Worm (Caenorhabditis elegans) whole organism, L4/young adult: ENCODE results near the gene nhr-123.

ENCODE experiments used
- W03F9.2 ChIP-seq: fragments of 150-350 bp; optimal IDR thresholded peaks from 2 replicates; lab custom pipeline; 2014; ENCODE audit warnings: missing biosample characterization, missing genetic modification characterization
- dao-5 ChIP-seq: sonication (generic microtip); optimal IDR thresholded peaks from 2 replicates; lab custom pipeline; 2016; ENCODE audit warnings: missing genotype, missing genetic modification characterization, moderate library complexity, missing compliant biosample characterization
- him-1 ChIP-seq: sonication (generic microtip); optimal IDR thresholded peaks from 2 replicates; lab custom pipeline; 2016; ENCODE audit warnings: missing genotype, missing genetic modification reagents, missing genetic modification characterization, missing compliant biosample characterization

Gene nhr-123

DNA sequence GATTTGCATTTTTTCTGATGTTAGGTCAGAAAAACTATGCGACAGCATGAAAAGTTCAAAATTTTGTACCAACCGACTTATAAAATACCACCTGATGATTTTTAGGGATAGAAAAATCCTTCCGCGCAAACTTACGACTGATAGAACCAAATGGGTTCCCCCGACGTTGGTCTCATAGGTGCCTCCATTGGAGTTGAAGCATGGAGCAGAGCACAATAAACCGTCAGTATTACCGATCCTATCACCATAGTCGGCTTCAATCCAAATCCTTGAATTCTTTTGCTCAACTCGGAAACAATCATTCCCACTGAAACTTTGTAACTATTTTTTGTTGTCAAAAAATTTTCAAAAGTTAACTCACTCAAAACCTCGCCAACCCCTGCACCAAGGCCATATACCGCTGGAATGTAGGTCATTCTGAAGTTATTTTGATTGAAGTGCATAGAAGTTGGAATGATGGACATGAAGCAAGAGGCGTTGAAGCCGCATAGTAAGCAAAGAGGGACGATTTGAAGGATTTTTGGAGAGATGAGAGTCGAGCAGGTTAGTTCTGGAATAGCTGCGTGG lies 12.0 kb upstream of the nhr-123 start:
- TF ChIP-seq him-1 (tag; lab: Kevin White, UChicago): no peak
- no peak for TF ChIP-seq W03F9.2 (tag; lab: Kevin White, UChicago)
- TF ChIP-seq dao-5 (tag; lab: Kevin White, UChicago): no peak

DNA sequence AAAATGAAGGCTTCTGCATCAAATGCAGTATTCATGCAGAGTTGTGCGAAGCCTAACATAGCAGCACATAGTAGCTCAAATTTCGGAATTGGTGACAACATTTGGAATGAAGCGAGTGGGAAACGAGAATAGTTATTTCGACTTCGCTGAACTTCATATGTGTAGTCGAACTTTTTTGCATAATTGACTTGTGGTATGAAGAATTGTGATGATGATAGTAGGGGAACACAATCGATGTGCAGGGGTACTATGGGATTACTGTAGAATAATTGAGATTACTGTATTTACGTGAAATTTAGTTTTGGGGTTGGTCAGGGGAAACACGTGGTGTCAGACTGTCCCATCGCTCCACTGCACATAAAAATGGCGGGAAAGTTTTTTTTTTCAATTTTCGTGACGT lies 10.3 kb upstream of the nhr-123 start, which contains the start of gene B0554.7:
TSS of gene B0554.7 (minus strand) at position 101 of the 400 bp plus-strand sequence.
- TF ChIP-seq dao-5 (tag; lab: Kevin White, UChicago) (no peak), W03F9.2 (tag; lab: Kevin White, UChicago) (no peak), him-1 (tag; lab: Kevin White, UChicago) (no peak)

DNA sequence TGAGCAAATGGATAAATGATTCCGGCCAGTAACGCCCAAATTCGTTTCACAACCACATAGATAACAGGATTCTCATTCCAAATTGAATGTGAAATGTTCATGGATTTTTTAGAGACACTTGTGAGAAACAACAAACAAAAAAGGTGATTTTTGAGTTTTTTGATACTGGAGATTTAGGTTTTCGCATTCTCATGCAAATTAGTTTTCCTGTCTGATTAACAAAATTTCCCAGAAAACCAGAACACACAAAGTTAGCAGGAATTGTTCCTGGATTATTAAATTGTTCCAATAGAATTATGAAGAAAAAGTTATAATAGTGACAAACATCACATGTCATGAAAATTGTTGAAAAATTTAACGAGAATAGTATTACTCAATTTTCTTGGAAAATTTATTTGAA lies 8.1 kb upstream of the nhr-123 start, which contains the start of gene srh-33:
TSS of gene srh-33 (minus strand) at position 101 of the 400 bp plus-strand sequence.
- TF ChIP-seq dao-5 (tag; lab: Kevin White, UChicago): no peak
- TF ChIP-seq W03F9.2 (tag; lab: Kevin White, UChicago): no peak
- TF ChIP-seq him-1 (tag; lab: Kevin White, UChicago): no peak

DNA sequence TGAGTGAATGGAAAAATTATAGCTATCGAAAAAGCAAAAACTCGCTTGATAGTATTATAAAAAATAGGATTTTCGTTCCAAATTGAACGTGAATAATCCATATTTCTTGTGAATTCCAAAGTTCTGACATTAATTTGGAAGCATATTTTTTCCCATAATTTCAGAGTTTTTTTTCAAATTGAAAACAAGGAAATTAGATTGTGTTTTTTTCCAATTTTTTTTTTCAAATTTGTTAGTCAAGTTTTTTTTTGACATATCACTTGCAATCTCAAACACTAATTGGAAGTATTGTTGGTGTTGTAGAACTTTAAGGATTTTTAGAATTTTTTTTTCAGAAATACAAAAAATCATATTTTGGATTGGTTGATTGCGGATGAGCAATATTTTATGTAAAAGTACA lies 4.7 kb upstream of the nhr-123 start, which contains the start of gene srh-34:
TSS of gene srh-34 (minus strand) at position 101 of the 400 bp plus-strand sequence.
- TF ChIP-seq W03F9.2 (tag; lab: Kevin White, UChicago) (no peak), dao-5 (tag; lab: Kevin White, UChicago) (no peak), him-1 (tag; lab: Kevin White, UChicago) (no peak)

DNA sequence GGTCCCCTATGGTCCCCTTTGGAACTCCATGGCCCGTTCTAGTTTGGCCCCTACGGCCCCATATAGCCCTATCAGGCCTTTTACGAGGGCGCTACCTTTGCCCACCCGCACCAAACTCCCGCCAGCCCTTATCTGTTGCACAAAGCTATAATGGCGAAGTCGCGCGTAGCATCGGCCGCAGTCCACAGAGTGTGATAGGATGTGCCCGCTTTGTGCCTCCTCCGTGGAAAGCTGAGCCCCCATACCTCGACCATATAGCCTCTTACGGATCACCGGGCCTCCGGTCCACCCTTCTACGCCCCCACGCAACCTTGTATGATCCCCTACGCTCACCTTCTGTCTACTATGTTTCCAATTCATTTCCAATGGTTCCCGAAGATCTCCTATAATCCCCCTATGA lies 4.3 kb upstream of the nhr-123 start:
- TF ChIP-seq dao-5 (tag; lab: Kevin White, UChicago) (no peak), W03F9.2 (tag; lab: Kevin White, UChicago) (no peak), him-1 (tag; lab: Kevin White, UChicago) (no peak)

DNA sequence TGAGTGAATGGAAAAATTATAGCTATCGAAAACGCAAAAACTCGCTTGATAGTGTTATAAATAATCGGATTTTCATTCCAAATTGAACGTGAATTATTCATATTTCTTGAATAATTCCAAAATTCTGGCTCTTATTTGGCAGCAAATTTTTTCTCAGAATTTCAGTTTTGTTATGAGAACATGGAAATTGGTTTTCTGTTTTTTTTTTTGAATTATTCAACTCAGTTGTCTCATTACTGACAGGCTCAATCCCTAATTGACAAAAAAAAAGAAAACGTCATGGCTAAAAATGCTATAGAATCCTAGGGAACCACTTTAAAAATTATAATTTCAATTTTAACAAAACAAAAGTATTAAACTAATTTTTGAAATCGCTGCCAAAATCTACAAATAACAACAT lies 2.1 kb upstream of the nhr-123 start, which contains the start of gene srh-35:
TSS of gene srh-35 (minus strand) at position 101 of the 400 bp plus-strand sequence.
- no peak for TF ChIP-seq dao-5 (tag; lab: Kevin White, UChicago)
- no peak for TF ChIP-seq him-1 (tag; lab: Kevin White, UChicago)
- no peak for TF ChIP-seq W03F9.2 (tag; lab: Kevin White, UChicago)

DNA sequence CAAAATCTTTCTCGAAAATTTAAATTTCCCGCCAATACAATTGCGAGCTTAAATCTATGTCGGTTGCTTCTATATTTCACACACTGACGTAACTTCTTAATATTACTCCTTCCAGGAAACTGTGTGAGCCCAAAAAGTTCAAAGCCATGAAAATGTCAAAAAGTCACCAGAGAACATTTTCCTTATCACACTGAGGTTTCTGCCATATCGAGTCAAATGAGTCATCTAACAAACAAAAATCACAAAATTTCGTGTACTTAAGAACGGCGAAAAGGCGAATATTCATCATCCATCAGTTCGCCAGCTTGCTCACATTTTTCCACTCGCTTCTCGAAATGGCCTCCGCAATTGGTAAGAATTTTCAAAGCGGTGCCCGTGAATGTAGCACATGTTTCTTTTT lies 1.6 kb upstream of the nhr-123 start, which contains the start of gene M02H5.8:
TSS of gene M02H5.8 (plus strand) at position 297 of the 400 bp plus-strand sequence.
- TF ChIP-seq dao-5 (tag; lab: Kevin White, UChicago) (no peak), him-1 (tag; lab: Kevin White, UChicago) (no peak), W03F9.2 (tag; lab: Kevin White, UChicago) (no peak)

DNA sequence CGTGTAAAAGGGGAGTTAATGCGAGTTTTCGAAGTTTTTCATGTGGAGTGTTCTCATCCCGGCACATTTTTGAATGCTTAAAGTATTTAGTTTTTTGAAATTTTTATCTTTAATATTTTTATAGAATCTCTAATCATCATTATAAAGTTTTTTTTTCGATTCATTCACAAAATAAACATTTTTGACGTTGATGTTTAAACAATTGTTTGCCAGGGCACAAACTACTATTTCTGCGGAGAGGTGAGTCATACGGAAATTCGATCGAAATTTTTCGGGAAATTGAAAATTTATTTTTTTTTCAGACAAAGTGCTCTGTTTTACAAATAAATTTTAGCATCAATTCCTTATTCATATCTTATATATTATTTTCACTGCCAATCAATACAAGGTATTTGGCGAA lies 2.3 kb downstream of the nhr-123 start, which contains the start of gene nhr-98:
TSS of gene nhr-98 (plus strand) at position 301 of the 400 bp plus-strand sequence.
- no peak for TF ChIP-seq dao-5 (tag; lab: Kevin White, UChicago)
- no peak for TF ChIP-seq W03F9.2 (tag; lab: Kevin White, UChicago)
- TF ChIP-seq him-1 (tag; lab: Kevin White, UChicago): no peak

DNA sequence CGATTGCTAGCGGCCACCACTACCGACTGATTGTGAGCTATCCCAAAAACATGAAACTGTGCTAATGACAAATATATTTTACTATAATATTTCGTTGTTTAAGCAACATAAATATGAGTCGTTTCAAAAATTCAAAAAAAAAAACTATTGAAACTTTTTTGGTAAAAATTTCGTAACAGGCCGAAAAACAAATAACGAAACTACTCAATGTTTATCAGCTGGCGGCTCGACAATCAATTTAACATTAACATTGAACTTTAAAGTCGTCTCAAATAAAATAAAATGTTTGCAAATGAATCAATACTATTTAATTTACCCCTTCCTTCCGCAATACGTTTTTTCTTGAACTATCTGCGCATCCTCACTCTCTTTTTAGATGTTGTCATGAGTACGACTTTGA lies 6.6 kb downstream of the nhr-123 start:
- TF ChIP-seq dao-5 (tag; lab: Kevin White, UChicago) (no peak), W03F9.2 (tag; lab: Kevin White, UChicago) (no peak), him-1 (tag; lab: Kevin White, UChicago) (no peak)

DNA sequence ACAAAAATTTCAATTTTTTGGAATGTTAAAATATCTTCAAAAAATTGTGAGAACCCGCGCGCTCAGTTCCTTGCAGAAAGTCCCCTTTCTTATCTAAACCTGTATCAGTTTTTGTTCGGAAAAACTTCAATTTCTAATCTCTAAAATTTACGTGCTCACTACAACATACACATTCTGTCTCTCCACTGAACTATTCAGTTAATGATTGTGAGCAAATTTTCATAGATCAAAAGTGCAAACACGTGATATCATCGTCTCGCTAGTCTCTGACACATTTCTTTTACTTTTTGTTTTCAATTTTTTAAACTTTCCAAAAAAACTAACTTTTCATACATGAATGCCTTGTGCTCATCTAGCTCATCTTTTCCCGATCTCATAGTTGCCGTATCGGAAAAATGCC lies 8.2 kb downstream of the nhr-123 start, which contains the start of gene nhr-203:
TSS of gene nhr-203 (plus strand) at position 332 of the 400 bp plus-strand sequence.
- TF ChIP-seq dao-5 (tag; lab: Kevin White, UChicago): no peak
- no peak for TF ChIP-seq him-1 (tag; lab: Kevin White, UChicago)
- TF ChIP-seq W03F9.2 (tag; lab: Kevin White, UChicago): no peak

DNA sequence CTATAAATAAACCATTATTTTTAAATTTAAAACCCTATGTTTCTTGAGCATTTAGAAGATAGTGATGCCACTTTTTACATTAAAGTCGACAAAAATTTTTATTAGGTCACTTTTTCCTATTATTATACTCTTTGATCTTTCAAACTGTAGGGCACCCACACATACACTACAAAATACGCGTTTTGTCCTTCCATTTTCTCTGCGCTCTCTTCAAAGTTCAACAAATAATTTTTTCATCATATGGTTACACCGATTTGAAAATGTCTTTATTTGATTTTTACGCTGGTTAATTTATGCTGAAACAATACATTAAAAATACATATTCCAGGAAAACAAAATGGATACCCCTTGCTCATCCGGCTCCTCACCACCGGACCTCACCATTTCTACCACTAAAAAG lies 11.0 kb downstream of the nhr-123 start, which contains the start of gene nhr-202:
TSS of gene nhr-202 (plus strand) at position 326 of the 400 bp plus-strand sequence.
- no peak for TF ChIP-seq dao-5 (tag; lab: Kevin White, UChicago)
- no peak for TF ChIP-seq him-1 (tag; lab: Kevin White, UChicago)
- no peak for TF ChIP-seq W03F9.2 (tag; lab: Kevin White, UChicago)

DNA sequence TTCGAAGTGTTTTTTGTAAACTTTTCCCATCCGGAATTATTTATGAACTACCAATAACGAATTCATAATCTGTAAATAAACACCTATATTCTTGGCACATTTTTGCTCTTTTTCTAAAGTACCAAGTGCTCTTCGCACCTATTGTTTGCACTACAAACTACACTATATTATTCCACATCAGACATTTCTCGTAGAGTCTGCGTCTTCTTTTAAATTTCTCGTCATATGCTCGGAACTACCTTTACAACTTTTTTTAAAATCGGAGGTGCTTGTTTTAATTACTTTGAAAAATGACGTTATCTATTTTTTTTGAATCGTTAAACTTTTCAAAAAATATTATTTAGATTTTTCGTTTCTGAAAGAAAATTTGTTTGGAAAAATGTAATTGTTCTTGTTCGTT lies 13.5 kb downstream of the nhr-123 start, which contains the start of gene nhr-201:
TSS of gene nhr-201 (plus strand) at position 29 of the 400 bp plus-strand sequence.
- TF ChIP-seq him-1 (tag; lab: Kevin White, UChicago) (no peak), dao-5 (tag; lab: Kevin White, UChicago) (no peak), W03F9.2 (tag; lab: Kevin White, UChicago) (no peak)

DNA sequence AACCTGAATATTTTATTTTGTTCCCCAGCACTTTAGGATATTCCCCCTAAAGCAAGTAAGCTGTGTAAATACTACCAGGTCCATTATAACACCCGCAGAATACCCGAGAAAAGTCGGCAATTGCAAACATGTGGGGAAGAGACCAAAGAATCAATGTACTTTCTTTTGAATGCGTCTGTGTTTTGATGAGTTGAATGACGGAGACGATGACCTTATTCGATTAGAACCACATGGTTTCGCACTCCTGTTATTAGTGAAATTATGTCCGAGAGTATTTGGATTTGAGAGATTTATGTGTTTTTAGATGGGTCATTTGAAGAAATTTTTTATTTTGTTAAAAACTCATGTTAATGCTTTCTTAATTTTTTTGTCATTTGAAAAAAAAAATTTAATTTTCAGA lies 14.1 kb downstream of the nhr-123 start:
- no peak for TF ChIP-seq him-1 (tag; lab: Kevin White, UChicago)
- no peak for TF ChIP-seq W03F9.2 (tag; lab: Kevin White, UChicago)
- TF ChIP-seq dao-5 (tag; lab: Kevin White, UChicago): no peak
